Worm (Caenorhabditis elegans) whole organism, young adult: ENCODE data around the gene hadb-1.

Source experiments
- B0019.2 ChIP-seq: fragments of 200-800 bp; sonication (Bioruptor generic); conservative IDR thresholded peaks from 2 replicates; pipeline ENCODE4 v1.3.6; 2022; ENCODE audit warnings: missing genetic modification reagents, missing genetic modification characterization, missing compliant biosample characterization
- B0035.1 ChIP-seq: sonication (generic microtip); optimal IDR thresholded peaks from 2 replicates; lab custom pipeline; 2016; ENCODE audit warnings: missing genetic modification characterization, mild to moderate bottlenecking, missing compliant biosample characterization, missing genotype, missing genetic modification reagents
- B0261.1 ChIP-seq: sonication (generic microtip); optimal IDR thresholded peaks from 2 replicates; lab custom pipeline; 2016; ENCODE audit warnings: mild to moderate bottlenecking, missing genetic modification characterization, moderate library complexity, missing compliant biosample characterization
- F22D6.2 ChIP-seq: sonication (generic microtip); optimal IDR thresholded peaks from 2 replicates; lab custom pipeline; 2016; ENCODE audit warnings: mild to moderate bottlenecking, missing genetic modification characterization, missing compliant biosample characterization
- F55B11.4 ChIP-seq: sonication (generic microtip); optimal IDR thresholded peaks from 2 replicates; lab custom pipeline; 2016; ENCODE audit warnings: missing compliant biosample characterization, missing genetic modification characterization, borderline replicate concordance; ENCODE audit not compliant: insufficient read depth
- F57A8.1 ChIP-seq: fragments of 200-800 bp; sonication (Bioruptor generic); optimal IDR thresholded peaks from 2 replicates; lab custom pipeline; 2018; ENCODE audit warnings: mild to moderate bottlenecking, missing genetic modification characterization, moderate library complexity, missing compliant biosample characterization
- K11D2.4 ChIP-seq: fragments of 200-800 bp; sonication (Bioruptor generic); IDR thresholded peaks from 2 replicates; pipeline ENCODE4 v1.3.6; 2022; ENCODE audit warnings: missing genetic modification reagents, missing genetic modification characterization, missing compliant biosample characterization
- T07F8.4 ChIP-seq: sonication (generic microtip); optimal IDR thresholded peaks from 2 replicates; lab custom pipeline; 2016; ENCODE audit warnings: mild to moderate bottlenecking, missing genetic modification characterization, moderate library complexity, missing compliant biosample characterization
- Y53F4B.3 ChIP-seq: fragments of 200-800 bp; sonication (Bioruptor generic); IDR thresholded peaks from 2 replicates; pipeline ENCODE4 v1.3.6; 2022; ENCODE audit warnings: missing genetic modification reagents, missing genetic modification characterization, missing compliant biosample characterization
- ama-1 ChIP-seq, 3 experiments: fragments of 150-350 bp in 1 of 3; sonication (generic microtip) in 2 of 3; optimal IDR thresholded peaks; 2 replicates each; lab custom pipeline; 2014 to 2018; ENCODE audit warnings: missing biosample characterization in 2 of 3, missing genetic modification characterization in 2 of 3, missing genetic modification reagents in 2 of 3
- aptf-3 ChIP-seq: fragments of 200-800 bp; sonication (Bioruptor generic); IDR thresholded peaks from 2 replicates; pipeline ENCODE4 v1.3.6; 2022; ENCODE audit warnings: missing genetic modification characterization, missing compliant biosample characterization
- atf-7 ChIP-seq: sonication (generic microtip); optimal IDR thresholded peaks from 2 replicates; lab custom pipeline; 2017; ENCODE audit warnings: mild to moderate bottlenecking, missing genetic modification characterization, missing compliant biosample characterization
- athp-1 ChIP-seq: sonication (generic microtip); optimal IDR thresholded peaks from 2 replicates; lab custom pipeline; 2017; ENCODE audit warnings: mild to moderate bottlenecking, missing genetic modification characterization, missing compliant biosample characterization
- bed-1 ChIP-seq: fragments of 200-800 bp; sonication (Bioruptor generic); IDR thresholded peaks from 2 replicates; pipeline ENCODE4 v1.3.6; 2022; ENCODE audit warnings: missing genetic modification reagents, missing genetic modification characterization, missing compliant biosample characterization
- ccch-3 ChIP-seq: fragments of 200-800 bp; sonication (Bioruptor generic); optimal IDR thresholded peaks from 2 replicates; lab custom pipeline; 2018; ENCODE audit warnings: mild to moderate bottlenecking, missing genetic modification characterization, missing compliant biosample characterization
- cebp-2 ChIP-seq: fragments of 200-800 bp; sonication (Bioruptor generic); IDR thresholded peaks from 2 replicates; pipeline ENCODE4 v1.3.6; 2022; ENCODE audit warnings: missing genetic modification characterization, missing compliant biosample characterization
- ceh-27 ChIP-seq: fragments of 200-800 bp; sonication (Bioruptor generic); optimal IDR thresholded peaks from 2 replicates; lab custom pipeline; 2018; ENCODE audit warnings: mild to moderate bottlenecking, missing genetic modification characterization, moderate library complexity, missing compliant biosample characterization
- efl-1 ChIP-seq: fragments of 150-350 bp; optimal IDR thresholded peaks from 2 replicates; lab custom pipeline; 2014; ENCODE audit warnings: missing biosample characterization, missing genetic modification reagents, missing genetic modification characterization
- egrh-3 ChIP-seq: fragments of 200-800 bp; sonication (Bioruptor generic); IDR thresholded peaks from 2 replicates; pipeline ENCODE4 v1.3.6; 2022; ENCODE audit warnings: missing genetic modification reagents, missing genetic modification characterization, missing compliant biosample characterization
- him-1 ChIP-seq: sonication (generic microtip); optimal IDR thresholded peaks from 2 replicates; lab custom pipeline; 2016; ENCODE audit warnings: missing genotype, missing genetic modification reagents, missing genetic modification characterization, missing compliant biosample characterization
- hmg-20 ChIP-seq: fragments of 200-800 bp; sonication (Bioruptor generic); IDR thresholded peaks from 2 replicates; pipeline ENCODE4 v1.3.6; 2022; ENCODE audit warnings: missing genetic modification reagents, missing genetic modification characterization, missing compliant biosample characterization
- hrde-1 ChIP-seq: sonication (generic microtip); optimal IDR thresholded peaks from 2 replicates; lab custom pipeline; 2016; ENCODE audit warnings: missing genetic modification characterization, mild to moderate bottlenecking, missing compliant biosample characterization, moderate library complexity, missing genotype, missing genetic modification reagents, borderline replicate concordance
- hsf-1 ChIP-seq: fragments of 200-800 bp; sonication (Bioruptor generic); IDR thresholded peaks from 2 replicates; pipeline ENCODE4 v1.3.6; 2022; ENCODE audit warnings: missing genetic modification reagents, missing genetic modification characterization, missing compliant biosample characterization
- lag-1 ChIP-seq: fragments of 200-800 bp; sonication (Bioruptor generic); IDR thresholded peaks from 2 replicates; pipeline ENCODE4 v1.3.6; 2022; ENCODE audit warnings: missing genetic modification reagents, missing genetic modification characterization, missing compliant biosample characterization
- lsl-1 ChIP-seq: fragments of 200-800 bp; sonication (Bioruptor generic); optimal IDR thresholded peaks from 2 replicates; lab custom pipeline; 2018; ENCODE audit warnings: mild to moderate bottlenecking, missing genetic modification characterization, moderate library complexity, missing compliant biosample characterization
- lsy-27 ChIP-seq: sonication (generic microtip); optimal IDR thresholded peaks from 2 replicates; lab custom pipeline; 2017; ENCODE audit warnings: missing genetic modification characterization, mild to moderate bottlenecking, missing compliant biosample characterization, antibody characterized with exemption, missing genotype, borderline replicate concordance; ENCODE audit not compliant: insufficient read depth
- madf-10 ChIP-seq: sonication (generic microtip); optimal IDR thresholded peaks from 2 replicates; lab custom pipeline; 2016; ENCODE audit warnings: mild to moderate bottlenecking, missing genetic modification characterization, missing compliant biosample characterization
- mcd-1 ChIP-seq: fragments of 200-800 bp; sonication (Bioruptor generic); IDR thresholded peaks from 2 replicates; pipeline ENCODE4 v1.3.6; 2022; ENCODE audit warnings: missing genetic modification reagents, missing genetic modification characterization, missing compliant biosample characterization
- mes-4 ChIP-seq: sonication (generic microtip); optimal IDR thresholded peaks from 2 replicates; lab custom pipeline; 2016; ENCODE audit warnings: missing genotype, missing genetic modification characterization, missing compliant biosample characterization
- mxl-1 ChIP-seq: sonication (generic microtip); optimal IDR thresholded peaks from 2 replicates; lab custom pipeline; 2016; ENCODE audit warnings: missing genetic modification characterization, missing compliant biosample characterization
- nfya-1 ChIP-seq: sonication (generic microtip); optimal IDR thresholded peaks from 2 replicates; lab custom pipeline; 2017; ENCODE audit warnings: antibody characterized with exemption, missing compliant biosample characterization, missing genetic modification characterization, borderline replicate concordance; ENCODE audit not compliant: insufficient read depth
- nfya-2 ChIP-seq: fragments of 200-800 bp; sonication (Bioruptor generic); IDR thresholded peaks from 2 replicates; pipeline ENCODE4 v1.3.6; 2022; ENCODE audit warnings: missing genetic modification reagents, missing genetic modification characterization, missing compliant biosample characterization
- nfyb-1 ChIP-seq: fragments of 200-800 bp; sonication (Bioruptor generic); IDR thresholded peaks from 2 replicates; pipeline ENCODE4 v1.3.6; 2022; ENCODE audit warnings: missing genetic modification reagents, missing genetic modification characterization, missing compliant biosample characterization
- nhr-179 ChIP-seq: sonication (generic microtip); optimal IDR thresholded peaks from 2 replicates; lab custom pipeline; 2016; ENCODE audit warnings: mild to moderate bottlenecking, missing genetic modification characterization, missing compliant biosample characterization
- nhr-90 ChIP-seq: sonication (generic microtip); optimal IDR thresholded peaks from 2 replicates; lab custom pipeline; 2016; ENCODE audit warnings: missing genotype, mild to moderate bottlenecking, missing genetic modification characterization, missing compliant biosample characterization
- rec-8 ChIP-seq, 2 experiments: sonication (generic microtip); optimal IDR thresholded peaks; 2 replicates each; lab custom pipeline; 2016; ENCODE audit warnings: mild to moderate bottlenecking in 2 of 2, missing genetic modification characterization in 2 of 2, missing genetic modification reagents in 2 of 2, missing genotype in 2 of 2, missing biosample characterization in 1 of 2, missing compliant biosample characterization in 1 of 2, moderate library complexity in 1 of 2
- repo-1 ChIP-seq: sonication (generic microtip); optimal IDR thresholded peaks from 2 replicates; lab custom pipeline; 2017; ENCODE audit warnings: mild to moderate bottlenecking, missing genetic modification characterization, missing compliant biosample characterization
- sea-2 ChIP-seq: fragments of 200-800 bp; sonication (Bioruptor generic); IDR thresholded peaks from 2 replicates; pipeline ENCODE4 v1.3.6; 2022; ENCODE audit warnings: missing genetic modification characterization, missing compliant biosample characterization
- snpc-1.1 ChIP-seq: sonication (generic microtip); optimal IDR thresholded peaks from 2 replicates; lab custom pipeline; 2017; ENCODE audit warnings: missing genetic modification characterization, mild to moderate bottlenecking, missing compliant biosample characterization, antibody characterized with exemption, moderate library complexity, missing genotype, missing genetic modification reagents; ENCODE audit not compliant: insufficient read depth
- snpc-3.4 ChIP-seq: sonication (generic microtip); optimal IDR thresholded peaks from 2 replicates; lab custom pipeline; 2017; ENCODE audit warnings: missing genetic modification characterization, mild to moderate bottlenecking, missing compliant biosample characterization, antibody characterized with exemption, moderate library complexity, missing genotype, missing genetic modification reagents
- snpc-4 ChIP-seq, 5 experiments: fragments of 150-350 bp in 1 of 5; sonication (generic microtip) in 4 of 5; optimal IDR thresholded peaks; 2 replicates each; lab custom pipeline; 2014 to 2018; ENCODE audit warnings: missing genetic modification characterization in 5 of 5, missing biosample characterization in 3 of 5, antibody characterized with exemption in 2 of 5, mild to moderate bottlenecking in 2 of 5, missing compliant biosample characterization in 2 of 5, missing genotype in 2 of 5, moderate library complexity in 2 of 5, missing genetic modification reagents in 1 of 5
- tbp1 ChIP-seq: fragments of 200-800 bp; sonication (Bioruptor generic); optimal IDR thresholded peaks from 2 replicates; lab custom pipeline; 2018; ENCODE audit warnings: mild to moderate bottlenecking, missing genetic modification characterization, missing compliant biosample characterization
- tlf-1 ChIP-seq: fragments of 200-800 bp; sonication (Bioruptor generic); optimal IDR thresholded peaks from 2 replicates; lab custom pipeline; 2018; ENCODE audit warnings: mild to moderate bottlenecking, missing genetic modification characterization, missing compliant biosample characterization
- unc-62 ChIP-seq: fragments of 150-350 bp; optimal IDR thresholded peaks from 2 replicates; lab custom pipeline; 2014; ENCODE audit warnings: missing biosample characterization, missing genetic modification reagents, missing genetic modification characterization
- ztf-18 ChIP-seq: sonication (generic microtip); optimal IDR thresholded peaks from 2 replicates; lab custom pipeline; 2016; ENCODE audit warnings: missing genotype, mild to moderate bottlenecking, missing genetic modification characterization, missing compliant biosample characterization
- ztf-28 ChIP-seq: fragments of 200-800 bp; sonication (Bioruptor generic); IDR thresholded peaks from 2 replicates; pipeline ENCODE4 v1.3.6; 2022; ENCODE audit warnings: missing genetic modification reagents, missing genetic modification characterization, missing compliant biosample characterization
- ztf-6 ChIP-seq: fragments of 200-800 bp; sonication (Bioruptor generic); IDR thresholded peaks from 2 replicates; pipeline ENCODE4 v1.3.6; 2022; ENCODE audit warnings: missing genetic modification reagents, missing genetic modification characterization, missing compliant biosample characterization

hadb-1 gene

ce11 chrIII:8646021-8646420 is 42.3 kb downstream of the hadb-1 start (continued):
- TF ChIP-seq egrh-3 (no peak), rec-8 (tag; optimal IDR thresholded peaks at IDR 0.05; lab: Kevin White, UChicago) (peak in 1 of 2 experiments; percentile 35), bed-1 (GFP tag; lab: Robert Waterston, UW) (no peak), tlf-1 (no peak), mcd-1 (GFP tag; lab: Robert Waterston, UW) (no peak), nhr-90 (tag; lab: Kevin White, UChicago) (peak; percentile 79), hsf-1 (0 out of 2 replicates have a peak, but pooled peaks have one; percentile 36), ztf-6 (GFP tag; lab: Robert Waterston, UW) (no peak), nfya-2 (GFP tag; lab: Robert Waterston, UW) (no peak), him-1 (peak; percentile 90), repo-1 (tag; lab: Kevin White, UChicago) (no peak), mes-4 (no peak), nhr-179 (tag; lab: Kevin White, UChicago) (no peak), aptf-3 (GFP tag; lab: Robert Waterston, UW) (no peak), atf-7 (tag; lab: Kevin White, UChicago) (peak; percentile 5), hmg-20 (GFP tag; lab: Robert Waterston, UW) (no peak), Y53F4B.3 (GFP tag; lab: Robert Waterston, UW) (no peak), ztf-28 (0 out of 2 replicates have a peak, but pooled peaks have one; percentile 8), ceh-27 (GFP tag; lab: Kevin White, UChicago) (no peak), ccch-3 (GFP tag; lab: Kevin White, UChicago) (no peak), snpc-1.1 (tag; lab: Kevin White, UChicago) (peak; percentile 8), snpc-4 (GFP tag; optimal IDR thresholded peaks at IDR 0.05; lab: Kevin White, UChicago) (peak; percentile 61), snpc-4 (tag; optimal IDR thresholded peaks at IDR 0.05; lab: Kevin White, UChicago) (peak in 2 of 4 experiments; percentile 22 to 54), F22D6.2 (tag; lab: Kevin White, UChicago) (no peak), ama-1 (optimal IDR thresholded peaks at IDR 0.05; lab: Kevin White, UChicago) (no peak), ama-1 (GFP tag; optimal IDR thresholded peaks at IDR 0.05; lab: Kevin White, UChicago) (peak in 1 of 2 experiments; percentile 28), sea-2 (GFP tag; lab: Robert Waterston, UW) (no peak), F57A8.1 (no peak), B0261.1 (peak; percentile 83), hrde-1 (tag; lab: Kevin White, UChicago) (no peak), lsy-27 (tag; lab: Kevin White, UChicago) (no peak), nfyb-1 (GFP tag; lab: Robert Waterston, UW) (no peak), lsl-1 (GFP tag; lab: Kevin White, UChicago) (peak; percentile 49), snpc-3.4 (tag; lab: Kevin White, UChicago) (peak; percentile 71), madf-10 (tag; lab: Kevin White, UChicago) (peak; percentile 33), nfya-1 (tag; lab: Kevin White, UChicago) (no peak), unc-62 (GFP tag; lab: Kevin White, UChicago) (no peak), B0035.1 (tag; lab: Kevin White, UChicago) (no peak), K11D2.4 (GFP tag; lab: Robert Waterston, UW) (no peak), F55B11.4 (tag; lab: Kevin White, UChicago) (no peak), mxl-1 (no peak), T07F8.4 (tag; lab: Kevin White, UChicago) (peak; percentile 25), athp-1 (tag; lab: Kevin White, UChicago) (peak; percentile 34), cebp-2 (GFP tag; lab: Robert Waterston, UW) (no peak), ztf-18 (tag; lab: Kevin White, UChicago) (peak; percentile 67), B0019.2 (no peak), efl-1 (no peak), lag-1 (GFP tag; lab: Robert Waterston, UW) (no peak), tbp1 (GFP tag; lab: Kevin White, UChicago) (peak; percentile 98)
